Worm (Caenorhabditis elegans): ENCODE measurements around the gene del-9.

The del-9 gene

ce11 chrX:3576239-3576638, 40.9 kb downstream of the del-9 start, which contains the start of gene ckc-1:
Gene ckc-1 (plus strand): TSS chrX:3576606.
- no peak for TF ChIP-seq aly-1 (tag; optimal IDR thresholded peaks at IDR 0.05)
- TF ChIP-seq ceh-36 (tag; optimal IDR thresholded peaks at IDR 0.05) = no peak
- TF ChIP-seq tbx-37 (GFP tag; conservative IDR thresholded peaks at IDR 0.05) = no peak
- TF ChIP-seq tra-4 (tag; optimal IDR thresholded peaks at IDR 0.05) = no peak
- no peak for TF ChIP-seq flt-1 (GFP tag; IDR thresholded peaks at IDR 0.05)
- TF ChIP-seq B0310.2 (tag; optimal IDR thresholded peaks at IDR 0.05) = no peak
- TF ChIP-seq tbx-11 (GFP tag; IDR thresholded peaks at IDR 0.05) = no peak

- TF ChIP-seq hmbx-1 (tag; optimal IDR thresholded peaks at IDR 0.05) = no peak
- TF ChIP-seq F13C5.2 (tag; optimal IDR thresholded peaks at IDR 0.05) = no peak
- no peak for TF ChIP-seq ceh-36 (tag; optimal IDR thresholded peaks at IDR 0.05)
- TF ChIP-seq flt-1 (GFP tag; IDR thresholded peaks at IDR 0.05) = no peak
Measured at ce11 chrX:3573482-3573881, 43.6 kb downstream of the del-9 start, which contains the start of gene T27A10.5. Gene T27A10.5 (minus strand): TSS chrX:3573582.

- TF ChIP-seq sea-1 (GFP tag; conservative IDR thresholded peaks at IDR 0.05) (no peak), F13C5.2 (tag; optimal IDR thresholded peaks at IDR 0.05) (no peak), ceh-36 (tag; optimal IDR thresholded peaks at IDR 0.05) (no peak), B0310.2 (tag; optimal IDR thresholded peaks at IDR 0.05) (no peak), tbx-37 (GFP tag; conservative IDR thresholded peaks at IDR 0.05) (no peak), hnd-1 (tag; optimal IDR thresholded peaks at IDR 0.05) (no peak), pes-1 (GFP tag; IDR thresholded peaks at IDR 0.05) (no peak), ama-1 (optimal IDR thresholded peaks at IDR 0.05) (no peak), ets-7 (tag; optimal IDR thresholded peaks at IDR 0.05) (no peak), tbx-11 (GFP tag; IDR thresholded peaks at IDR 0.05) (no peak), ceh-13 (GFP tag; optimal IDR thresholded peaks at IDR 0.05) (no peak)
Measured at ce11 chrX:3572490-3572889, 44.6 kb downstream of the del-9 start, which contains the start of gene vit-3. Gene vit-3 (minus strand): TSS chrX:3572549.

- TF ChIP-seq aly-1 (tag; optimal IDR thresholded peaks at IDR 0.05) = no peak
- no peak for TF ChIP-seq B0310.2 (tag; optimal IDR thresholded peaks at IDR 0.05)
- no peak for TF ChIP-seq ama-1 (optimal IDR thresholded peaks at IDR 0.05)
- TF ChIP-seq scrt-1 (GFP tag; IDR thresholded peaks at IDR 0.05) = no peak
- no peak for TF ChIP-seq tbx-11 (GFP tag; IDR thresholded peaks at IDR 0.05)
- no peak for TF ChIP-seq tbx-37 (GFP tag; conservative IDR thresholded peaks at IDR 0.05)
- no peak for TF ChIP-seq sea-1 (GFP tag; conservative IDR thresholded peaks at IDR 0.05)
- TF ChIP-seq ceh-36 (tag; optimal IDR thresholded peaks at IDR 0.05) = no peak
- no peak for TF ChIP-seq tra-4 (tag; optimal IDR thresholded peaks at IDR 0.05)
- TF ChIP-seq ets-7 (tag; optimal IDR thresholded peaks at IDR 0.05) = no peak
- TF ChIP-seq ceh-13 (GFP tag; optimal IDR thresholded peaks at IDR 0.05) = no peak
- no peak for TF ChIP-seq flt-1 (GFP tag; IDR thresholded peaks at IDR 0.05)
- TF ChIP-seq hnd-1 (tag; optimal IDR thresholded peaks at IDR 0.05) = no peak
Measured at ce11 chrX:3566856-3567255, 50.3 kb downstream of the del-9 start.

ce11 chrX:3563903-3564302, 53.2 kb downstream of the del-9 start, which contains the start of gene vit-4:
Gene vit-4 (minus strand): TSS chrX:3563965.
- TF ChIP-seq F13C5.2 (tag; optimal IDR thresholded peaks at IDR 0.05) (no peak), ceh-13 (GFP tag; optimal IDR thresholded peaks at IDR 0.05) (no peak), hmg-4 (GFP tag; optimal IDR thresholded peaks at IDR 0.05) (no peak), tra-4 (tag; optimal IDR thresholded peaks at IDR 0.05) (no peak), hnd-1 (tag; optimal IDR thresholded peaks at IDR 0.05) (no peak), pes-1 (GFP tag; IDR thresholded peaks at IDR 0.05) (no peak), tbx-37 (GFP tag; conservative IDR thresholded peaks at IDR 0.05) (no peak), ama-1 (optimal IDR thresholded peaks at IDR 0.05) (no peak), B0310.2 (tag; optimal IDR thresholded peaks at IDR 0.05) (no peak), sea-1 (GFP tag; conservative IDR thresholded peaks at IDR 0.05) (no peak), ceh-36 (tag; optimal IDR thresholded peaks at IDR 0.05) (no peak), aly-1 (tag; optimal IDR thresholded peaks at IDR 0.05) (no peak), flt-1 (GFP tag; IDR thresholded peaks at IDR 0.05) (no peak), scrt-1 (GFP tag; IDR thresholded peaks at IDR 0.05) (no peak), ets-7 (tag; optimal IDR thresholded peaks at IDR 0.05) (no peak), hmbx-1 (tag; optimal IDR thresholded peaks at IDR 0.05) (no peak), tbx-11 (GFP tag; IDR thresholded peaks at IDR 0.05) (no peak)

All from whole organism, early embryonic.